Worm (Caenorhabditis elegans) whole organism, young adult: Measurements from ENCODE around the gene F48E8.8.

Experiments
- B0019.2 ChIP-seq: fragments of 200-800 bp; sonication (Bioruptor generic); conservative IDR thresholded peaks from 2 replicates; pipeline ENCODE4 v1.3.6; 2022; ENCODE audit warnings: missing genetic modification reagents, missing genetic modification characterization, missing compliant biosample characterization
- K12H6.12 ChIP-seq: fragments of 200-800 bp; sonication (Bioruptor generic); optimal IDR thresholded peaks from 2 replicates; lab custom pipeline; 2018; ENCODE audit warnings: mild to moderate bottlenecking, missing genetic modification characterization, missing compliant biosample characterization
- Y53F4B.3 ChIP-seq: fragments of 200-800 bp; sonication (Bioruptor generic); IDR thresholded peaks from 2 replicates; pipeline ENCODE4 v1.3.6; 2022; ENCODE audit warnings: missing genetic modification reagents, missing genetic modification characterization, missing compliant biosample characterization
- attf-6 ChIP-seq: fragments of 200-800 bp; sonication (Bioruptor generic); IDR thresholded peaks from 2 replicates; pipeline ENCODE4 v1.3.6; 2022; ENCODE audit warnings: missing genetic modification reagents, missing genetic modification characterization, missing compliant biosample characterization
- ceh-91 ChIP-seq: fragments of 200-800 bp; sonication (Bioruptor generic); IDR thresholded peaks from 2 replicates; pipeline ENCODE4 v1.3.6; 2022; ENCODE audit warnings: missing genetic modification reagents, missing genetic modification characterization, missing compliant biosample characterization
- madf-3 ChIP-seq: fragments of 200-800 bp; sonication (Bioruptor generic); IDR thresholded peaks from 2 replicates; pipeline ENCODE4 v1.3.6; 2022; ENCODE audit warnings: missing genetic modification reagents, missing genetic modification characterization, missing compliant biosample characterization
- nfya-2 ChIP-seq: fragments of 200-800 bp; sonication (Bioruptor generic); IDR thresholded peaks from 2 replicates; pipeline ENCODE4 v1.3.6; 2022; ENCODE audit warnings: missing genetic modification reagents, missing genetic modification characterization, missing compliant biosample characterization
- nhr-27 ChIP-seq: fragments of 200-800 bp; sonication (Bioruptor generic); optimal IDR thresholded peaks from 2 replicates; lab custom pipeline; 2018; ENCODE audit warnings: mild to moderate bottlenecking, missing genetic modification characterization, moderate library complexity, missing compliant biosample characterization
- rec-8 ChIP-seq, 2 experiments: sonication (generic microtip); optimal IDR thresholded peaks; 2 replicates each; lab custom pipeline; 2016; ENCODE audit warnings: mild to moderate bottlenecking in 2 of 2, missing genetic modification characterization in 2 of 2, missing genetic modification reagents in 2 of 2, missing genotype in 2 of 2, missing biosample characterization in 1 of 2, missing compliant biosample characterization in 1 of 2, moderate library complexity in 1 of 2
- somi-1 ChIP-seq: fragments of 200-800 bp; sonication (Bioruptor generic); optimal IDR thresholded peaks from 2 replicates; lab custom pipeline; 2018; ENCODE audit warnings: mild to moderate bottlenecking, missing genetic modification characterization, missing compliant biosample characterization
- tbp1 ChIP-seq: fragments of 200-800 bp; sonication (Bioruptor generic); optimal IDR thresholded peaks from 2 replicates; lab custom pipeline; 2018; ENCODE audit warnings: mild to moderate bottlenecking, missing genetic modification characterization, missing compliant biosample characterization
- unc-62 ChIP-seq: fragments of 150-350 bp; optimal IDR thresholded peaks from 2 replicates; lab custom pipeline; 2014; ENCODE audit warnings: missing biosample characterization, missing genetic modification reagents, missing genetic modification characterization
- ztf-28 ChIP-seq: fragments of 200-800 bp; sonication (Bioruptor generic); IDR thresholded peaks from 2 replicates; pipeline ENCODE4 v1.3.6; 2022; ENCODE audit warnings: missing genetic modification reagents, missing genetic modification characterization, missing compliant biosample characterization

- TF ChIP-seq nhr-27 (tag; lab: Kevin White, UChicago) (no peak), rec-8 (tag; optimal IDR thresholded peaks at IDR 0.05; lab: Kevin White, UChicago) (no peak), K12H6.12 (tag; lab: Kevin White, UChicago) (no peak), nfya-2 (no peak), tbp1 (no peak), Y53F4B.3 (no peak), somi-1 (GFP tag; lab: Kevin White, UChicago) (no peak), attf-6 (GFP tag; lab: Robert Waterston, UW) (no peak), ceh-91 (GFP tag; lab: Robert Waterston, UW) (no peak), unc-62 (GFP tag; lab: Kevin White, UChicago) (no peak), B0019.2 (GFP tag; lab: Robert Waterston, UW) (no peak), ztf-28 (no peak), madf-3 (GFP tag; lab: Robert Waterston, UW) (no peak)
Measured at ce11 chrIII:5440540-5440939, 9.1 kb downstream of the F48E8.8 start, which contains the start of gene W03A5.6.
